Fruit fly (Drosophila melanogaster) whole organism, pupa: Measurements from ENCODE around the gene GstD1.

Experiments used
- CG13204 ChIP-seq: fragments of 200-800 bp; sonication (Bioruptor generic); optimal IDR thresholded peaks from 2 replicates; lab custom pipeline; 2018; ENCODE audit warnings: missing biosample characterization, mild to moderate bottlenecking, missing genetic modification characterization, moderate library complexity
- CG4496 ChIP-seq: fragments of 200-800 bp; sonication (Bioruptor generic); IDR thresholded peaks from 3 replicates; pipeline ENCODE4 v1.3.6; 2022; ENCODE audit warnings: missing biosample characterization, missing genetic modification characterization
- CG9948 ChIP-seq: fragments of 200-800 bp; sonication (Bioruptor generic); optimal IDR thresholded peaks from 2 replicates; lab custom pipeline; 2018; ENCODE audit warnings: missing biosample characterization, mild to moderate bottlenecking, missing genetic modification characterization, moderate library complexity
- EcR ChIP-seq: fragments of 200-800 bp; sonication (Bioruptor generic); optimal IDR thresholded peaks from 3 replicates; lab custom pipeline; 2019; ENCODE audit warnings: missing biosample characterization, missing genetic modification characterization, mild to moderate bottlenecking, moderate library complexity, missing genetic modification reagents
- Ets98B ChIP-seq: fragments of 200-800 bp; sonication (Bioruptor generic); IDR thresholded peaks from 2 replicates; pipeline ENCODE4 v1.3.6; 2022; ENCODE audit warnings: missing biosample characterization, missing genetic modification characterization
- Snoo ChIP-seq: fragments of 200-800 bp; sonication (Bioruptor generic); optimal IDR thresholded peaks from 3 replicates; lab custom pipeline; 2017; ENCODE audit warnings: missing biosample characterization, mild to moderate bottlenecking, missing genetic modification characterization, inconsistent platforms
- gl ChIP-seq: fragments of 200-800 bp; sonication (Bioruptor generic); optimal IDR thresholded peaks from 2 replicates; lab custom pipeline; 2018; ENCODE audit warnings: missing biosample characterization, mild to moderate bottlenecking, missing genetic modification characterization

DNA sequence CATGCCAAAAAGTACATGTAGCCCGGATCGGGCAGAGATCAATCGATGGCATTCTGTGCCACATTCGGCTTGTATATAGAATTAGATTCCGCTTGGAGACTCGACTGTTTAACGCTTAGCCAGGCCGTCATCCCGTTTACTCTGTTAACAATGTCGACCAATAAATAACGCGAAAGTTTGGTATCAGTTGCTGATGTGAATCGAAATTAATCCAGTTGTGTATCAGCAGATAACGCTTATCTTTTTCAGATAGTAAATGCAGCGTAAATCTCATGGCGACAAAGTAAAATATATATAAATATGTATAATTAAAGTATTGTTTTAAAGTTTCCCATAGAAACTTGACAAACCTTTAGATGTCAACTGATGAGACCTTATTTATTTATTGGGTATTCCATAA is 42.4 kb upstream of the GstD1 start:
- TF ChIP-seq EcR (no peak), Ets98B (GFP tag; lab: Robert Waterston, UW) (no peak), Snoo (tag; lab: Kevin White, UChicago) (no peak), CG4496 (GFP tag; lab: Robert Waterston, UW) (no peak), CG9948 (tag; lab: Kevin White, UChicago) (no peak), gl (no peak), CG13204 (no peak)
